Fruit fly (Drosophila melanogaster): ENCODE data around the gene CG34273.

Gene CG34273

DNA sequence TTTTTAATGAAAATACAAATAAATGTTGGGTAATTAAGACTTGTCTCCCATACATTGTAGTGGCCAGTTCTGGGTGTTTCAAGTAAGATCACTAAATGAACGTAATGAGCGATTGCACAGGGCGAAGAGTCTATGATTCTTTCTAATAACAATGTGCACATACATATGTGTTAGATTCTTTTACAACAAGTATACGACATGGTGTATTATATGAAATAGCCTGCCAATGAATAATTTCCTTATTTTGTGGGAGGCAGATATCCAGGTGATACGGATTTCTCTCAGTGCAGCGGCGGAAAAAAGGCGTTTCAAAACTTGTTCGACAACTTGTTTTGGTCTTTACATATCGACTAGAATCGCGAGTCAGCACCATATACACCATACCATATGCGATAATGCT lies 43.3 kb upstream of the CG34273 start (continued):
- TF ChIP-seq inv (GFP tag; IDR thresholded peaks at IDR 0.05; ENCODE audit: partially characterized antibody): no peak
- TF ChIP-seq CG32767 (GFP tag; IDR thresholded peaks at IDR 0.05): 0 out of 2 replicates have a peak, but pooled peaks have one; percentile 19
- TF ChIP-seq CG13123 (GFP tag; optimal IDR thresholded peaks at IDR 0.05): no peak
- TF ChIP-seq kah (GFP tag; optimal IDR thresholded peaks at IDR 0.05): no peak
- no peak for TF ChIP-seq CG7963 (GFP tag; IDR thresholded peaks at IDR 0.05; ENCODE audit: partially characterized antibody)
- TF ChIP-seq insv (GFP tag; optimal IDR thresholded peaks at IDR 0.05): no peak
- TF ChIP-seq Vsx1 (GFP tag; optimal IDR thresholded peaks at IDR 0.05): no peak
- no peak for TF ChIP-seq CG6813 (GFP tag; optimal IDR thresholded peaks at IDR 0.05)
- 0 out of 2 replicates have a peak, but pooled peaks have one; percentile 36 for TF ChIP-seq Adf1 (GFP tag; IDR thresholded peaks at IDR 0.05)
- peak; percentile 41 for TF ChIP-seq pho (GFP tag; optimal IDR thresholded peaks at IDR 0.05)
- peak; percentile 64 for TF ChIP-seq CG7372 (GFP tag; IDR thresholded peaks at IDR 0.05)
- TF ChIP-seq ken (GFP tag; IDR thresholded peaks at IDR 0.05): no peak
- TF ChIP-seq CG15479 (GFP tag; optimal IDR thresholded peaks at IDR 0.05): no peak
- peak; percentile 40 for TF ChIP-seq tio (GFP tag; optimal IDR thresholded peaks at IDR 0.05)
- TF ChIP-seq yki (optimal IDR thresholded peaks at IDR 0.05): no peak
- peak; percentile 27 for TF ChIP-seq jing (GFP tag; optimal IDR thresholded peaks at IDR 0.05)
- TF ChIP-seq Dad (GFP tag; optimal IDR thresholded peaks at IDR 0.05): no peak
- TF ChIP-seq NC2α (GFP tag; optimal IDR thresholded peaks at IDR 0.05): no peak
- peak; percentile 52 for TF ChIP-seq fu2 (GFP tag; optimal IDR thresholded peaks at IDR 0.05)
- TF ChIP-seq Atf6 (GFP tag; IDR thresholded peaks at IDR 0.05): peak; percentile 65
- TF ChIP-seq CG18764 (GFP tag; optimal IDR thresholded peaks at IDR 0.05): peak; percentile 24
- TF ChIP-seq tna (GFP tag; IDR thresholded peaks at IDR 0.05; ENCODE audit: partially characterized antibody): no peak
- peak; percentile 59 for TF ChIP-seq Xbp1 (GFP tag; optimal IDR thresholded peaks at IDR 0.05)
- 0 out of 2 replicates have a peak, but pooled peaks have one; percentile 16 for TF ChIP-seq CG32772 (GFP tag; IDR thresholded peaks at IDR 0.05)
- 0 out of 2 replicates have a peak, but pooled peaks have one; percentile 42 for TF ChIP-seq stc (GFP tag; IDR thresholded peaks at IDR 0.05)
- TF ChIP-seq Trl (optimal IDR thresholded peaks at IDR 0.05): no peak
- TF ChIP-seq Trl (GFP tag; optimal IDR thresholded peaks at IDR 0.05): peak; percentile 54
- TF ChIP-seq CG8359 (GFP tag; optimal IDR thresholded peaks at IDR 0.05; ENCODE audit: borderline replicate concordance): peak; percentile 46
- no peak for TF ChIP-seq CG11093 (GFP tag; IDR thresholded peaks at IDR 0.05)
- TF ChIP-seq wor (GFP tag; IDR thresholded peaks at IDR 0.05): no peak
- TF ChIP-seq sqz (GFP tag; optimal IDR thresholded peaks at IDR 0.05): no peak
- no peak for TF ChIP-seq Dfd (GFP tag; optimal IDR thresholded peaks at IDR 0.05)
- TF ChIP-seq dysf (GFP tag; IDR thresholded peaks at IDR 0.05): peak; percentile 69
- TF ChIP-seq vvl (GFP tag; IDR thresholded peaks at IDR 0.05): peak; percentile 75
- TF ChIP-seq Ets65A (GFP tag): peak; percentile 94
- no peak for TF ChIP-seq CG16813 (GFP tag; IDR thresholded peaks at IDR 0.05; ENCODE audit: partially characterized antibody)
- peak; percentile 32 for TF ChIP-seq CG10147 (GFP tag; optimal IDR thresholded peaks at IDR 0.05)
- peak; percentile 34 for TF ChIP-seq CG18262 (tag; optimal IDR thresholded peaks at IDR 0.05)
- no peak for TF ChIP-seq h (optimal IDR thresholded peaks at IDR 0.05)
- peak; percentile 32 for TF ChIP-seq slp2 (GFP tag; optimal IDR thresholded peaks at IDR 0.05)
- no peak for TF ChIP-seq CG5180 (GFP tag; optimal IDR thresholded peaks at IDR 0.05)
- TF ChIP-seq abd-A (tag; optimal IDR thresholded peaks at IDR 0.05): no peak
- peak; percentile 59 for TF ChIP-seq CG7839 (tag; optimal IDR thresholded peaks at IDR 0.05)
- TF ChIP-seq gsb-n (tag; optimal IDR thresholded peaks at IDR 0.05): no peak
- no peak for TF ChIP-seq gcm2 (GFP tag; optimal IDR thresholded peaks at IDR 0.05)
- no peak for TF ChIP-seq prd (optimal IDR thresholded peaks at IDR 0.05)
- TF ChIP-seq prd (GFP tag; IDR thresholded peaks at IDR 0.05): peak; percentile 71
- no peak for TF ChIP-seq Fer2 (tag; optimal IDR thresholded peaks at IDR 0.05)
- no peak for TF ChIP-seq dimm (GFP tag; IDR thresholded peaks at IDR 0.05)
- TF ChIP-seq onecut (GFP tag; IDR thresholded peaks at IDR 0.05): no peak; the same call in 1 of the 2 replicates
- TF ChIP-seq crol (GFP tag; IDR thresholded peaks at IDR 0.05): no peak
- TF ChIP-seq cwo (GFP tag; optimal IDR thresholded peaks at IDR 0.05): no peak
- peak; percentile 87 for TF ChIP-seq sens (GFP tag)
